Fruit fly (Drosophila melanogaster): ENCODE measurements around the gene CG34355.

The CG34355 gene

DNA sequence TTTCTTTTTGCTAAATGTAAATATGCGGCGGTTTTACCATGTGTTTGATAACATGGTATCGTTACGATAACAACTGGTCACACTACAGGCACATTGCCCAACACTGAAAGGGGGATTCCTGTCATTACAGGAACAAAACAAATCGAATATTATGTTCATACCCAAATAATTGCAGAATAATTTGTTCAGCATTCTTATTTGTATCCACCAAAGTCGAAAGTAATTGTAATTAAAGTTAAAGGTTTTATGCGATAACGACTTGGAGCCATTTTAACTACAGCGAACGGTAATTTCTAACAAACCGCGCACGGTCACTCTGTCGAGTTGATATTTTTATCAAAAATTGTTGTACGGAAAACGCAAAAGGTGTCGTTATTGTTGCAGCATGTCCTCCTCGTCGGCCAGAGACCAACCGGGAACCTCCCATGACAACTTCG is 36.2 kb upstream of the CG34355 start, which contains the start of the genes CG10214 and CG10375 (continued):
- peak; percentile 92 for TF ChIP-seq MBD-R2 (GFP tag; IDR thresholded peaks at IDR 0.05)
- peak; percentile 78 for TF ChIP-seq CG18599 (GFP tag; optimal IDR thresholded peaks at IDR 0.05)
- TF ChIP-seq CG16863 (GFP tag; optimal IDR thresholded peaks at IDR 0.05), result peak; percentile 76
- peak; percentile 68 for TF ChIP-seq ewg (GFP tag; optimal IDR thresholded peaks at IDR 0.05)
- TF ChIP-seq CG15011 (GFP tag; optimal IDR thresholded peaks at IDR 0.05), result no peak
- TF ChIP-seq hbn (GFP tag; IDR thresholded peaks at IDR 0.05; ENCODE audit: partially characterized antibody), result peak; percentile 34; the same call in 1 of the 2 replicates
- peak; percentile 82 for TF ChIP-seq CG1647 (GFP tag; optimal IDR thresholded peaks at IDR 0.05)
- TF ChIP-seq Stat92E (GFP tag; optimal IDR thresholded peaks at IDR 0.05), result no peak
- TF ChIP-seq CG10654 (GFP tag; optimal IDR thresholded peaks at IDR 0.05), result peak; percentile 73
- peak; percentile 66 for TF ChIP-seq HHEX (GFP tag; optimal IDR thresholded peaks at IDR 0.05)
- TF ChIP-seq Kr (GFP tag; optimal IDR thresholded peaks at IDR 0.05), result no peak
- no peak for TF ChIP-seq nau (GFP tag; optimal IDR thresholded peaks at IDR 0.05)
- peak; percentile 65 for TF ChIP-seq eyg (GFP tag; optimal IDR thresholded peaks at IDR 0.05)
- peak; percentile 73; the same call in 2 of the 3 replicates for TF ChIP-seq Dbx (GFP tag; IDR thresholded peaks at IDR 0.05)
- TF ChIP-seq lab (GFP tag; optimal IDR thresholded peaks at IDR 0.05), result peak; percentile 70
- peak; percentile 72 for TF ChIP-seq sug (tag; optimal IDR thresholded peaks at IDR 0.05)
- no peak for TF ChIP-seq sima (GFP tag; optimal IDR thresholded peaks at IDR 0.05)
- TF ChIP-seq bab2 (GFP tag; optimal IDR thresholded peaks at IDR 0.05), result peak; percentile 71
- peak; percentile 52 for TF ChIP-seq Scr (GFP tag; IDR thresholded peaks at IDR 0.05; ENCODE audit: partially characterized antibody)
- TF ChIP-seq pho (GFP tag; optimal IDR thresholded peaks at IDR 0.05), result peak; percentile 81
- peak; percentile 64 for TF ChIP-seq CG11398 (GFP tag; optimal IDR thresholded peaks at IDR 0.05)
- no peak for TF ChIP-seq pfk (GFP tag; optimal IDR thresholded peaks at IDR 0.05)
- TF ChIP-seq seq (GFP tag; IDR thresholded peaks at IDR 0.05), result peak; percentile 44; the same call in 1 of the 2 replicates
- peak; percentile 73; the same call in 1 of the 2 replicates for TF ChIP-seq sob (GFP tag; IDR thresholded peaks at IDR 0.05)
- TF ChIP-seq ab (GFP tag; optimal IDR thresholded peaks at IDR 0.05), result peak; percentile 46
- no peak for TF ChIP-seq chinmo (GFP tag; IDR thresholded peaks at IDR 0.05; ENCODE audit: partially characterized antibody)
- no peak for TF ChIP-seq org-1 (GFP tag; optimal IDR thresholded peaks at IDR 0.05)
- no peak for TF ChIP-seq kah (GFP tag; optimal IDR thresholded peaks at IDR 0.05)
- peak; percentile 79 for TF ChIP-seq CG17361 (GFP tag; IDR thresholded peaks at IDR 0.05)
- TF ChIP-seq CG15601 (tag; optimal IDR thresholded peaks at IDR 0.05), result peak; percentile 66
- peak; percentile 32; the same call in 1 of the 2 replicates for TF ChIP-seq CG32767 (GFP tag; IDR thresholded peaks at IDR 0.05)
- TF ChIP-seq Fer1 (GFP tag; optimal IDR thresholded peaks at IDR 0.05), result peak; percentile 82
- TF ChIP-seq sna (GFP tag; IDR thresholded peaks at IDR 0.05; ENCODE audit: partially characterized antibody), result no peak
- TF ChIP-seq CG8290 (GFP tag; optimal IDR thresholded peaks at IDR 0.05), result peak; percentile 85
- TF ChIP-seq CG8290 (tag; optimal IDR thresholded peaks at IDR 0.05), result peak; percentile 57 to 92
- TF ChIP-seq CG31441 (GFP tag; IDR thresholded peaks at IDR 0.05), result no peak; the same call in none of the 2 replicates
- TF ChIP-seq CG9876 (GFP tag; optimal IDR thresholded peaks at IDR 0.05), result peak; percentile 74
- TF ChIP-seq chm (GFP tag; IDR thresholded peaks at IDR 0.05), result no peak
- no peak; the same call in 1 of the 2 replicates for TF ChIP-seq Bgb (GFP tag; IDR thresholded peaks at IDR 0.05; ENCODE audit: partially characterized antibody)
- TF ChIP-seq CG13123 (GFP tag; optimal IDR thresholded peaks at IDR 0.05), result peak; percentile 53
- no peak for TF ChIP-seq pan (optimal IDR thresholded peaks at IDR 0.05)
- TF ChIP-seq pan (GFP tag; optimal IDR thresholded peaks at IDR 0.05 in 1 of 2, IDR thresholded peaks at IDR 0.05 in 1 of 2), result peak in 1 of 2 experiments; percentile 74
- TF ChIP-seq wor (GFP tag; IDR thresholded peaks at IDR 0.05), result peak; percentile 44; the same call in 1 of the 2 replicates
- TF ChIP-seq dati (GFP tag; IDR thresholded peaks at IDR 0.05), result no peak
- peak; percentile 72 for TF ChIP-seq CG1602 (GFP tag; optimal IDR thresholded peaks at IDR 0.05)
- TF ChIP-seq D (optimal IDR thresholded peaks at IDR 0.05), result no peak
- TF ChIP-seq D (GFP tag; optimal IDR thresholded peaks at IDR 0.05), result no peak
- peak; percentile 83 for TF ChIP-seq Xbp1 (GFP tag; optimal IDR thresholded peaks at IDR 0.05)
- 0 out of 2 replicates have a peak, but pooled peaks have one; percentile 44 for TF ChIP-seq Atf6 (GFP tag; IDR thresholded peaks at IDR 0.05)
- TF ChIP-seq peb (GFP tag; IDR thresholded peaks at IDR 0.05), result no peak
- TF ChIP-seq knrl (GFP tag; IDR thresholded peaks at IDR 0.05; ENCODE audit: partially characterized antibody), result peak; percentile 49; the same call in 1 of the 3 replicates

All from whole organism, embryonic.